Fruit fly (Drosophila melanogaster) whole organism: Measurements from ENCODE around the gene CG14050.

ENCODE experiments used
- CG8478 ChIP-seq: fragments of >200 bp; optimal IDR thresholded peaks from 2 replicates; lab custom pipeline; 2018; ENCODE audit warnings: inconsistent platforms
- Dll ChIP-seq: fragments of >200 bp; optimal IDR thresholded peaks from 2 replicates; lab custom pipeline; 2017
- pan ChIP-seq: fragments of >200 bp; optimal IDR thresholded peaks from 2 replicates; lab custom pipeline; 2017
- psq ChIP-seq: fragments of >200 bp; optimal IDR thresholded peaks from 2 replicates; lab custom pipeline; 2017
- usp ChIP-seq: fragments of >200 bp; optimal IDR thresholded peaks from 2 replicates; lab custom pipeline; 2017; ENCODE audit warnings: missing biosample characterization, missing genetic modification characterization, mixed read lengths

DNA sequence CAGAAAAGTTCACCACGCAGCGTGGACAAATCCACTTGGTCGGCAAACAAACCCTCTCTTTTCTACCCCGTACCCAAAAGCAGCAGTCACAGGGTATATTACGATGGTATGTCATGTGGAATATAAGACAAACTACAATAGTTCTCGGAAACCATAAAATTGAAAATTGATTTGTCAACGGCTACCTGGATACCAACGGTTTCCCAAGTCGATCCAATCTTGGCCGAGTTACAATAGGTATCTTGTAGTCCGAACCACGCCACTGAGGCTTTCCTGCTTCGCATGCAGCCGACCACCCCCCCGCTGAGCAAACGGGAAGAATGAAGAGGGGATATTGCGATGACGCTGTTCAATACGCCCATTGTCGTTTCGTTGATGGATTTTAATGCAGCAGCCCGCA, 7.6 kb downstream of the CG14050 start:
- TF ChIP-seq usp (GFP tag; lab: Kevin White, UChicago) = no peak
- no peak for TF ChIP-seq psq (lab: Kevin White, UChicago)
- no peak for TF ChIP-seq Dll
- peak; percentile 87 for TF ChIP-seq pan
- no peak for TF ChIP-seq CG8478 (lab: Kevin White, UChicago)
